Fruit fly (Drosophila melanogaster): ENCODE results near the gene CG6497.

The CG6497 gene

DNA sequence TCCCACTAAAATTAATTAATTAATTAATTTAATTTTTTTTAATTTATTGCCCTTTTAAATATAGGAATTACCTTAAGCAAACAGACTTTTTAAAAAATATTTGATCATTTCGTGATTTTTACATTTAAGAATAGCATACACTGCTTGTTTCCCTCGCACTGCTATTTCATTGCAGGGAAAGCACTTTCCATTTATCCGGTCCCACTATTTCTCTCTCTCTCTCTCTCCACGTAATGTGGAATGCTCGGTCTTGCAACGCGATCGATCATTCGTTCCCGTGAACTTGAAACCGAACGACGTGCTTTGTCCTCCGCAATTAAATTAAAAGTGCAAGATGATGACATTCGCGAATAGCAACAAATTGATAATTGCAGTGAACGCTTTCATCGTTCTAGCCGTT lies 8.1 kb downstream of the CG6497 start:
- TF ChIP-seq CG32006 (GFP tag; optimal IDR thresholded peaks at IDR 0.05) (no peak), Sox14 (GFP tag; optimal IDR thresholded peaks at IDR 0.05) (no peak), CG8319 (GFP tag; optimal IDR thresholded peaks at IDR 0.05) (no peak), net (GFP tag; optimal IDR thresholded peaks at IDR 0.05) (no peak), CG10669 (GFP tag; optimal IDR thresholded peaks at IDR 0.05) (no peak), Met (GFP tag; optimal IDR thresholded peaks at IDR 0.05) (no peak), topi (GFP tag; optimal IDR thresholded peaks at IDR 0.05) (no peak), CG15336 (GFP tag; IDR thresholded peaks at IDR 0.05) (no peak), salr (GFP tag; optimal IDR thresholded peaks at IDR 0.05) (no peak), Smox (GFP tag; optimal IDR thresholded peaks at IDR 0.05) (no peak), Ets21C (GFP tag; optimal IDR thresholded peaks at IDR 0.05) (no peak), Ets96B (tag; optimal IDR thresholded peaks at IDR 0.05) (no peak), CG7368 (GFP tag; optimal IDR thresholded peaks at IDR 0.05) (no peak), pdm3 (GFP tag; optimal IDR thresholded peaks at IDR 0.05) (no peak), OdsH (GFP tag; optimal IDR thresholded peaks at IDR 0.05) (no peak)

DNA sequence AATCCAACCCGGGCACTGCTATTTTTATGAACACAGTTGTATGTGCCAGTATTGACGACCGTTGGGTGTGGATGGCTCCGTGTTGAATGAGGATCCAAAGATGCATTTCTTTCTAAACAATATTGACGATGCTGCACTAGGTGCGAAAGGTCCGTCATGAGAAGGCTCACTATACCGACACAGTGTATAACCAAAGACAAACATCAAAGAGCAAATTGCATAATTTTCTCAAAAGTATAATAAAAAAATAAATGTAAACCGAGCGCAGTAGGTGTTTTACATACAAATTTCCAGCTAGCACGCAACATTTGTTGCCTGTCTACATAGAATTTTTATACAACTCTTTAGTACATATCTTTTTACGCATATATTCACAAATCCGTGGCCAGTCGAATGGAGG lies 10.6 kb downstream of the CG6497 start, which contains the start of gene CG7707:
TSS of gene CG7707 (plus strand) at position 301 of the 400 bp plus-strand sequence.
- TF ChIP-seq CG9139 (GFP tag; optimal IDR thresholded peaks at IDR 0.05): no peak
- TF ChIP-seq CG10631 (GFP tag; optimal IDR thresholded peaks at IDR 0.05): no peak
- TF ChIP-seq CG6854 (GFP tag; optimal IDR thresholded peaks at IDR 0.05): no peak
- TF ChIP-seq CG8119 (GFP tag; IDR thresholded peaks at IDR 0.05): no peak
- TF ChIP-seq Eip93F (GFP tag; optimal IDR thresholded peaks at IDR 0.05): no peak

DNA sequence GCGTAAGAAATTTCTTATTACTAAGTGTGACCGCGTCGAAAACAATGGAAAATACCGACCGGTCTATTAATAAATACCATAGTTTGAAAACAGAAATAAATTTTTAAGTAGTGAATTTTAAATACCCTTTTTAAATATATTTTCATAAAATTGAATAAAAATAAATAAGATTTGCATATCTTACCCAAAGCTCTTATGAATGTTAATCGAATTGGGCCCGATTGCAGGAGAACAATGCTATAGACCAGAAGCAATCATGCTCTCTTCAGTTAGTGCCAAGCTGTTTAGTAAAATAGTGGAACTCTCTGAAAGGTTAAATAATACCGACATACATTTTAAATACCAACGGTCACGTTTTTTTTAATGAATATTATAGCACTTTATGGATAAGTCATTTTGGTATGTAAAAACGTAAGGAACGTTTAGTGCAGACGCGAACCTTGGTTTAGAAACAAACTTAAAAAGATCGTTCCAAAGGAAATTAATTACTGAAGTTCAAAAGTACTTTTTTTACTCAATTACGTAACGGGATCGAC lies 11.6 kb downstream of the CG6497 start, which contains the start of gene Afg3l2:
TSS of gene Afg3l2 (minus strand) at position 51 of the 536 bp plus-strand sequence.
- TF ChIP-seq Lpt (GFP tag; optimal IDR thresholded peaks at IDR 0.05) (peak; percentile 52), dsx (GFP tag; optimal IDR thresholded peaks at IDR 0.05; ENCODE audit: poor library complexity, severe bottlenecking) (no peak), Hr38 (GFP tag; optimal IDR thresholded peaks at IDR 0.05) (no peak), CG4318 (GFP tag; optimal IDR thresholded peaks at IDR 0.05) (peak; percentile 52), svp (GFP tag) (peak; percentile 65), CG10669 (GFP tag; optimal IDR thresholded peaks at IDR 0.05) (peak; percentile 73), CG8119 (GFP tag; IDR thresholded peaks at IDR 0.05) (no peak), Met (GFP tag; optimal IDR thresholded peaks at IDR 0.05) (peak; percentile 20), Ets21C (GFP tag; optimal IDR thresholded peaks at IDR 0.05) (peak; percentile 22), topi (GFP tag; optimal IDR thresholded peaks at IDR 0.05) (peak; percentile 56), Blimp-1 (GFP tag; optimal IDR thresholded peaks at IDR 0.05) (peak; percentile 22), vri (GFP tag; optimal IDR thresholded peaks at IDR 0.05) (peak; percentile 16), ss (GFP tag; optimal IDR thresholded peaks at IDR 0.05) (no peak), Sox15 (GFP tag; optimal IDR thresholded peaks at IDR 0.05) (peak; percentile 26), Hr39 (GFP tag; optimal IDR thresholded peaks at IDR 0.05) (peak; percentile 25), CG6276 (GFP tag; optimal IDR thresholded peaks at IDR 0.05) (no peak), net (GFP tag; optimal IDR thresholded peaks at IDR 0.05) (no peak), CG31627 (GFP tag; optimal IDR thresholded peaks at IDR 0.05) (peak; percentile 43), CG6854 (GFP tag; optimal IDR thresholded peaks at IDR 0.05) (no peak), CG6163 (GFP tag; IDR thresholded peaks at IDR 0.05) (peak; percentile 53; the same call in 2 of the 3 replicates), Eip78C (GFP tag) (peak; percentile 88), Sox102F (GFP tag; optimal IDR thresholded peaks at IDR 0.05) (no peak), CG6808 (GFP tag; optimal IDR thresholded peaks at IDR 0.05) (no peak), Eip93F (GFP tag; optimal IDR thresholded peaks at IDR 0.05) (no peak), Hr4 (GFP tag; optimal IDR thresholded peaks at IDR 0.05) (peak; percentile 44), CG6792 (GFP tag; optimal IDR thresholded peaks at IDR 0.05) (peak; percentile 10), spab (GFP tag; optimal IDR thresholded peaks at IDR 0.05) (no peak), CG9139 (GFP tag; optimal IDR thresholded peaks at IDR 0.05) (no peak), achi (GFP tag; optimal IDR thresholded peaks at IDR 0.05) (peak; percentile 24), CG11762 (GFP tag; optimal IDR thresholded peaks at IDR 0.05; ENCODE audit: insufficient read depth) (peak; percentile 27), pdm3 (GFP tag; optimal IDR thresholded peaks at IDR 0.05) (peak; percentile 49), fd59A (GFP tag; optimal IDR thresholded peaks at IDR 0.05) (no peak), CG8319 (GFP tag; optimal IDR thresholded peaks at IDR 0.05) (peak; percentile 2), CG16779 (tag; optimal IDR thresholded peaks at IDR 0.05) (no peak), Eip75B (GFP tag; optimal IDR thresholded peaks at IDR 0.05) (peak; percentile 32), CG15336 (GFP tag; IDR thresholded peaks at IDR 0.05) (no peak), Ets96B (tag; optimal IDR thresholded peaks at IDR 0.05) (peak; percentile 52), fkh (GFP tag; optimal IDR thresholded peaks at IDR 0.05) (no peak), CG3919 (GFP tag; optimal IDR thresholded peaks at IDR 0.05) (peak; percentile 78)

Measured in whole organism, prepupa.